Worm (Caenorhabditis elegans) whole organism, mixed stage, embryonic: ENCODE data around the gene T19H12.6.

ENCODE experiments used
- blmp-1 ChIP-seq: fragments of 150-350 bp; optimal IDR thresholded peaks from 2 replicates; lab custom pipeline; 2014; ENCODE audit warnings: missing biosample characterization, missing genetic modification characterization
- ces-1 ChIP-seq: fragments of 150-350 bp; optimal IDR thresholded peaks from 2 replicates; lab custom pipeline; 2014; ENCODE audit warnings: missing biosample characterization, missing genetic modification reagents, missing genetic modification characterization
- elt-3 ChIP-seq: fragments of 150-350 bp; optimal IDR thresholded peaks from 2 replicates; lab custom pipeline; 2014; ENCODE audit warnings: missing biosample characterization, missing genetic modification characterization
- lin-13 ChIP-seq: fragments of 150-350 bp; optimal IDR thresholded peaks from 2 replicates; lab custom pipeline; 2014; ENCODE audit warnings: missing biosample characterization, missing genetic modification characterization
- lsy-2 ChIP-seq: fragments of 150-350 bp; optimal IDR thresholded peaks from 2 replicates; lab custom pipeline; 2014; ENCODE audit warnings: missing biosample characterization, missing genetic modification characterization
- mab-5 ChIP-seq: fragments of 150-350 bp; optimal IDR thresholded peaks from 2 replicates; lab custom pipeline; 2014; ENCODE audit warnings: missing biosample characterization, missing genetic modification characterization
- nhr-76 ChIP-seq: sonication (generic microtip); optimal IDR thresholded peaks from 2 replicates; lab custom pipeline; 2017; ENCODE audit warnings: missing biosample characterization, missing genetic modification characterization
- pha-4 ChIP-seq: fragments of 150-350 bp; optimal IDR thresholded peaks from 2 replicates; lab custom pipeline; 2018; ENCODE audit warnings: missing biosample characterization, missing genetic modification reagents, missing genetic modification characterization
- snpc-4 ChIP-seq: fragments of 150-350 bp; optimal IDR thresholded peaks from 2 replicates; lab custom pipeline; 2014; ENCODE audit warnings: missing biosample characterization, missing genetic modification characterization
- tbx-8 ChIP-seq: fragments of 200-800 bp; sonication (Bioruptor generic); optimal IDR thresholded peaks from 2 replicates; lab custom pipeline; 2018; ENCODE audit warnings: mild to moderate bottlenecking, missing genetic modification characterization, moderate library complexity, missing compliant biosample characterization
- unc-39 ChIP-seq: fragments of 150-350 bp; optimal IDR thresholded peaks from 2 replicates; lab custom pipeline; 2014; ENCODE audit warnings: missing biosample characterization, missing genetic modification characterization
- unc-62 ChIP-seq: fragments of 150-350 bp; optimal IDR thresholded peaks from 2 replicates; lab custom pipeline; 2014; ENCODE audit warnings: missing biosample characterization, missing genetic modification reagents, missing genetic modification characterization
- ztf-11 ChIP-seq: fragments of 150-350 bp; optimal IDR thresholded peaks from 2 replicates; lab custom pipeline; 2014; ENCODE audit warnings: missing biosample characterization, missing genetic modification characterization

DNA sequence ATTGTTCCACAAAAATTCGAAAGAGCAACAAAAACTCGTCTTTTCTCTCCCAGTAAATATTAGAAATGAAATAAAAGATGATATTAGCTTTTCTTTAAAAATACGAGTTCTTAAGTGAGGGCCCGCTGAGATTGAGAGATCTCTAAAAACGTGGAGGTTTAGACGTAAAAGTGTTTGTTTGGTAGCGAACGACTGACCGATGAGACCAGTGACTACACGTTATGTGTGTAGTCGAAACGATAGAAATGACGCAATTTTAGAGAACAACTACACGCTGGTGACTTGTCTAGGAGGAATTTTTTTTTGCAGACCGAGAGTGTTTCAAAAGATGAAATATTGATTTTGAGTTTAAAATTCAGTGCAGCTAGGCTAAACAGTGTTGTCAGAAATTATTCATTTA is 14.8 kb downstream of the T19H12.6 start, which contains the start of gene C37H5.13:
- no peak for TF ChIP-seq lsy-2
- TF ChIP-seq lin-13 (tag; lab: Kevin White, UChicago) = no peak
- TF ChIP-seq tbx-8 (GFP tag; lab: Kevin White, UChicago) = no peak
- TF ChIP-seq unc-62 (GFP tag; lab: Kevin White, UChicago) = no peak
- TF ChIP-seq elt-3 (tag; lab: Kevin White, UChicago) = no peak
- no peak for TF ChIP-seq snpc-4
- TF ChIP-seq ces-1 (GFP tag; lab: Kevin White, UChicago) = no peak
- no peak for TF ChIP-seq unc-39 (tag; lab: Kevin White, UChicago)
- TF ChIP-seq ztf-11 (tag; lab: Kevin White, UChicago) = no peak
- no peak for TF ChIP-seq blmp-1
- TF ChIP-seq mab-5 (tag; lab: Kevin White, UChicago) = no peak
- TF ChIP-seq pha-4 (tag; lab: Kevin White, UChicago) = no peak
- TF ChIP-seq nhr-76 = no peak
